Worm (Caenorhabditis elegans) whole organism, L3 larva: ENCODE results near the gene doxa-1.

Source experiments
- elt-1 ChIP-seq: fragments of 150-350 bp; optimal IDR thresholded peaks from 2 replicates; lab custom pipeline; 2014; ENCODE audit warnings: missing biosample characterization, missing genetic modification characterization
- nhr-11 ChIP-seq: fragments of 150-350 bp; optimal IDR thresholded peaks from 2 replicates; lab custom pipeline; 2014; ENCODE audit warnings: missing biosample characterization, missing genetic modification characterization
- unc-62 ChIP-seq: fragments of 150-350 bp; sonication (generic microtip); optimal IDR thresholded peaks from 4 replicates; lab custom pipeline; 2014; ENCODE audit warnings: missing biosample characterization, missing genetic modification reagents, missing genetic modification characterization

- no peak for TF ChIP-seq unc-62 (GFP tag; lab: Kevin White, UChicago)
- TF ChIP-seq elt-1 = no peak
- no peak for TF ChIP-seq nhr-11 (tag; lab: Kevin White, UChicago)
Observed at ce11 chrIII:8622435-8622834, 41.5 kb downstream of the doxa-1 start, which contains the start of gene ceh-16.
